Worm (Caenorhabditis elegans) whole organism, L4 larva: ENCODE measurements around the gene aqp-1.

Experiments used
- F26F4.8 ChIP-seq: fragments of 200-800 bp; sonication (Bioruptor generic); conservative IDR thresholded peaks from 2 replicates; pipeline ENCODE4 v1.3.6; 2022; ENCODE audit warnings: missing genetic modification characterization, missing compliant biosample characterization
- F44E2.7 ChIP-seq: fragments of 200-800 bp; sonication (Bioruptor generic); IDR thresholded peaks from 2 replicates; pipeline ENCODE4 v2.1.2; 2022; ENCODE audit warnings: missing genetic modification characterization, missing compliant biosample characterization
- F49E8.2 ChIP-seq: sonication (generic microtip); optimal IDR thresholded peaks from 2 replicates; lab custom pipeline; 2016; ENCODE audit warnings: missing compliant biosample characterization, mild to moderate bottlenecking, missing genetic modification characterization, borderline replicate concordance
- T20F7.1 ChIP-seq: fragments of 200-800 bp; sonication (Bioruptor generic); optimal IDR thresholded peaks from 2 replicates; lab custom pipeline; 2018; ENCODE audit warnings: mild to moderate bottlenecking, missing genetic modification characterization, missing compliant biosample characterization
- Y48G9A.11 ChIP-seq: fragments of 200-800 bp; sonication (Bioruptor generic); IDR thresholded peaks from 2 replicates; pipeline ENCODE4 v1.3.6; 2022; ENCODE audit warnings: missing genetic modification reagents, missing genetic modification characterization, missing compliant biosample characterization
- Y5F2A.4 ChIP-seq: fragments of 200-800 bp; sonication (Bioruptor generic); optimal IDR thresholded peaks from 2 replicates; lab custom pipeline; 2018; ENCODE audit warnings: mild to moderate bottlenecking, missing genetic modification characterization, missing compliant biosample characterization
- Y75B8A.6 ChIP-seq: fragments of 200-800 bp; sonication (Bioruptor generic); IDR thresholded peaks from 2 replicates; pipeline ENCODE4 v1.3.6; 2022; ENCODE audit warnings: missing genetic modification reagents, missing genetic modification characterization, missing compliant biosample characterization
- ama-1 ChIP-seq: fragments of 150-350 bp; optimal IDR thresholded peaks from 2 replicates; lab custom pipeline; 2014; ENCODE audit warnings: inconsistent platforms, mixed read lengths
- attf-4 ChIP-seq: sonication (generic microtip); optimal IDR thresholded peaks from 3 replicates; lab custom pipeline; 2017; ENCODE audit warnings: missing biosample characterization, missing genetic modification characterization
- ceh-20 ChIP-seq: fragments of 200-800 bp; sonication (Bioruptor generic); IDR thresholded peaks from 2 replicates; pipeline ENCODE4 v1.3.6; 2022; ENCODE audit warnings: missing genetic modification reagents, missing genetic modification characterization, missing compliant biosample characterization
- ceh-28 ChIP-seq: fragments of 150-350 bp; optimal IDR thresholded peaks from 2 replicates; lab custom pipeline; 2014; ENCODE audit warnings: missing biosample characterization, missing genetic modification reagents, missing genetic modification characterization
- ceh-32 ChIP-seq: sonication (generic microtip); optimal IDR thresholded peaks from 2 replicates; lab custom pipeline; 2016; ENCODE audit warnings: mild to moderate bottlenecking, missing genetic modification characterization, missing compliant biosample characterization; ENCODE audit not compliant: poor library complexity
- ceh-44 ChIP-seq: fragments of 200-800 bp; sonication (Bioruptor generic); IDR thresholded peaks from 2 replicates; pipeline ENCODE4 v1.3.6; 2022; ENCODE audit warnings: missing genetic modification reagents, missing genetic modification characterization, missing compliant biosample characterization
- ceh-82 ChIP-seq: sonication (generic microtip); optimal IDR thresholded peaks from 2 replicates; lab custom pipeline; 2017; ENCODE audit warnings: missing biosample characterization, missing genetic modification characterization
- cey-2 ChIP-seq: sonication (generic microtip); optimal IDR thresholded peaks from 3 replicates; lab custom pipeline; 2017; ENCODE audit warnings: missing genetic modification characterization, mild to moderate bottlenecking, missing compliant biosample characterization, antibody characterized with exemption, borderline replicate concordance; ENCODE audit not compliant: insufficient read depth
- daf-19 ChIP-seq: fragments of 200-800 bp; sonication (Bioruptor generic); conservative IDR thresholded peaks from 2 replicates; pipeline ENCODE4 v1.3.6; 2022; ENCODE audit warnings: missing genetic modification characterization, missing compliant biosample characterization
- daf-8 ChIP-seq: fragments of 200-800 bp; sonication (Bioruptor generic); IDR thresholded peaks from 2 replicates; pipeline ENCODE4 v1.3.6; 2022; ENCODE audit warnings: missing genetic modification characterization, missing compliant biosample characterization
- dmd-8 ChIP-seq: fragments of 200-800 bp; sonication (Bioruptor generic); IDR thresholded peaks from 2 replicates; pipeline ENCODE4 v1.3.6; 2022; ENCODE audit warnings: missing genetic modification characterization, missing compliant biosample characterization
- duxl-1 ChIP-seq: sonication (generic microtip); optimal IDR thresholded peaks from 2 replicates; lab custom pipeline; 2016; ENCODE audit warnings: mild to moderate bottlenecking, missing genetic modification characterization, moderate library complexity, missing compliant biosample characterization; ENCODE audit not compliant: poor library complexity
- egl-27 ChIP-seq: sonication (generic microtip); optimal IDR thresholded peaks from 3 replicates; lab custom pipeline; 2017; ENCODE audit warnings: missing biosample characterization, missing genetic modification reagents, missing genetic modification characterization
- egl-43 ChIP-seq: fragments of 200-800 bp; sonication (Bioruptor generic); IDR thresholded peaks from 2 replicates; pipeline ENCODE4 v1.3.6; 2022; ENCODE audit warnings: missing genetic modification reagents, missing genetic modification characterization, missing compliant biosample characterization
- fos-1 ChIP-seq: fragments of 150-350 bp; optimal IDR thresholded peaks from 2 replicates; lab custom pipeline; 2014; ENCODE audit warnings: missing biosample characterization, missing genetic modification characterization
- gei-8 ChIP-seq: fragments of 200-800 bp; sonication (Bioruptor generic); optimal IDR thresholded peaks from 2 replicates; lab custom pipeline; 2018; ENCODE audit warnings: mild to moderate bottlenecking, missing genetic modification characterization, missing compliant biosample characterization
- hif-1 ChIP-seq, 2 experiments: sonication (generic microtip); optimal IDR thresholded peaks; 2 replicates each; lab custom pipeline; 2016 to 2017; ENCODE audit warnings: missing compliant biosample characterization in 2 of 2, missing genetic modification characterization in 2 of 2, missing genetic modification reagents in 2 of 2, missing genotype in 2 of 2, mild to moderate bottlenecking in 1 of 2
- lim-7 ChIP-seq: fragments of 200-800 bp; sonication (Bioruptor generic); IDR thresholded peaks from 2 replicates; pipeline ENCODE4 v1.3.6; 2022; ENCODE audit warnings: missing genetic modification characterization, missing compliant biosample characterization
- lin-13 ChIP-seq: fragments of 150-350 bp; optimal IDR thresholded peaks from 2 replicates; lab custom pipeline; 2014; ENCODE audit warnings: missing biosample characterization, missing genetic modification reagents, missing genetic modification characterization
- lin-15B ChIP-seq: fragments of 150-350 bp; sonication (generic microtip); optimal IDR thresholded peaks from 3 replicates; lab custom pipeline; 2014; ENCODE audit warnings: missing biosample characterization, missing genetic modification characterization
- lin-29 ChIP-seq: fragments of 200-800 bp; sonication (Bioruptor generic); IDR thresholded peaks from 2 replicates; pipeline ENCODE4 v1.3.6; 2022; ENCODE audit warnings: missing genetic modification reagents, missing genetic modification characterization, missing compliant biosample characterization
- lin-38 ChIP-seq: fragments of 200-800 bp; sonication (Bioruptor generic); IDR thresholded peaks from 2 replicates; pipeline ENCODE4 v1.3.6; 2022; ENCODE audit warnings: missing genetic modification reagents, missing genetic modification characterization, missing compliant biosample characterization
- lin-39 ChIP-seq: fragments of 150-350 bp; optimal IDR thresholded peaks from 2 replicates; lab custom pipeline; 2014; ENCODE audit warnings: missing biosample characterization, missing genetic modification reagents, missing genetic modification characterization
- lsy-2 ChIP-seq, 2 experiments: fragments of 150-350 bp in 1 of 2; sonication (generic microtip) in 1 of 2; optimal IDR thresholded peaks; 2 replicates each; lab custom pipeline; 2014 to 2017; ENCODE audit warnings: missing biosample characterization in 2 of 2, missing genetic modification characterization in 2 of 2
- madf-5 ChIP-seq, 2 experiments: fragments of 200-800 bp; sonication (Bioruptor generic); IDR thresholded peaks; 2 replicates each; pipeline ENCODE4 v1.3.6; 2022; ENCODE audit warnings: missing compliant biosample characterization in 2 of 2, missing genetic modification characterization in 2 of 2
- mxl-2 ChIP-seq: fragments of 200-800 bp; sonication (Bioruptor generic); conservative IDR thresholded peaks from 2 replicates; pipeline ENCODE4 v1.3.6; 2022; ENCODE audit warnings: missing genetic modification reagents, missing genetic modification characterization, missing compliant biosample characterization
- mxl-3 ChIP-seq: fragments of 200-800 bp; sonication (Bioruptor generic); optimal IDR thresholded peaks from 2 replicates; lab custom pipeline; 2018; ENCODE audit warnings: mild to moderate bottlenecking, missing genetic modification characterization, missing compliant biosample characterization
- nhr-10 ChIP-seq: fragments of 150-350 bp; optimal IDR thresholded peaks from 2 replicates; lab custom pipeline; 2014; ENCODE audit warnings: missing biosample characterization, missing genetic modification characterization
- nhr-111 ChIP-seq: fragments of 200-800 bp; sonication (Bioruptor generic); optimal IDR thresholded peaks from 2 replicates; lab custom pipeline; 2018; ENCODE audit warnings: mild to moderate bottlenecking, missing genetic modification characterization, missing compliant biosample characterization
- nhr-41 ChIP-seq: fragments of 200-800 bp; sonication (Bioruptor generic); IDR thresholded peaks from 2 replicates; pipeline ENCODE4 v1.3.6; 2022; ENCODE audit warnings: missing genetic modification reagents, missing genetic modification characterization, missing compliant biosample characterization
- nhr-76 ChIP-seq: fragments of 150-350 bp; optimal IDR thresholded peaks from 2 replicates; lab custom pipeline; 2014; ENCODE audit warnings: missing biosample characterization, missing genetic modification characterization
- pha-4 ChIP-seq, 2 experiments: fragments of 150-350 bp in 1 of 2; fragments of 200-800 bp in 1 of 2; sonication (Bioruptor generic) in 1 of 2; IDR thresholded peaks in 1 of 2; optimal IDR thresholded peaks in 1 of 2; 2 replicates each; pipeline versions ENCODE4 v1.3.6 to Lab custom; 2014 to 2022; ENCODE audit warnings: missing genetic modification characterization in 2 of 2, missing genetic modification reagents in 2 of 2, missing biosample characterization in 1 of 2, missing compliant biosample characterization in 1 of 2
- php-3 ChIP-seq: fragments of 200-800 bp; sonication (Bioruptor generic); IDR thresholded peaks from 2 replicates; pipeline ENCODE4 v1.3.6; 2022; ENCODE audit warnings: missing genetic modification reagents, missing genetic modification characterization, missing compliant biosample characterization
- pqm-1 ChIP-seq: sonication (generic microtip); optimal IDR thresholded peaks from 2 replicates; lab custom pipeline; 2017; ENCODE audit warnings: missing biosample characterization, missing genetic modification characterization
- rbr-2 ChIP-seq: sonication (generic microtip); optimal IDR thresholded peaks from 2 replicates; lab custom pipeline; 2016; ENCODE audit warnings: missing genotype, missing genetic modification characterization, missing compliant biosample characterization
- saeg-2 ChIP-seq: fragments of 200-800 bp; sonication (Bioruptor generic); IDR thresholded peaks from 2 replicates; pipeline ENCODE4 v1.3.6; 2022; ENCODE audit warnings: missing genetic modification reagents, missing genetic modification characterization, missing compliant biosample characterization
- sdz-12 ChIP-seq: fragments of 200-800 bp; sonication (Bioruptor generic); optimal IDR thresholded peaks from 2 replicates; lab custom pipeline; 2018; ENCODE audit warnings: mild to moderate bottlenecking, missing genetic modification characterization, missing compliant biosample characterization
- set-16 ChIP-seq: fragments of 200-800 bp; sonication (Bioruptor generic); IDR thresholded peaks from 2 replicates; pipeline ENCODE4 v1.3.6; 2022; ENCODE audit warnings: missing genetic modification reagents, missing genetic modification characterization, missing compliant biosample characterization
- spr-1 ChIP-seq: sonication (generic microtip); optimal IDR thresholded peaks from 2 replicates; lab custom pipeline; 2016; ENCODE audit warnings: mild to moderate bottlenecking, missing genetic modification characterization, missing compliant biosample characterization
- spr-3 ChIP-seq: fragments of 200-800 bp; sonication (Bioruptor generic); optimal IDR thresholded peaks from 2 replicates; lab custom pipeline; 2018; ENCODE audit warnings: mild to moderate bottlenecking, missing genetic modification characterization, missing compliant biosample characterization
- tra-1 ChIP-seq: fragments of 200-800 bp; sonication (Bioruptor generic); IDR thresholded peaks from 2 replicates; pipeline ENCODE4 v1.3.6; 2022; ENCODE audit warnings: missing genetic modification reagents, missing genetic modification characterization, missing compliant biosample characterization
- unc-39 ChIP-seq: sonication (generic microtip); optimal IDR thresholded peaks from 2 replicates; lab custom pipeline; 2017; ENCODE audit warnings: missing biosample characterization, missing genetic modification characterization
- zfp-3 ChIP-seq: fragments of 200-800 bp; sonication (Bioruptor generic); conservative IDR thresholded peaks from 2 replicates; pipeline ENCODE4 v1.3.6; 2022; ENCODE audit warnings: missing genetic modification reagents, missing genetic modification characterization, missing compliant biosample characterization
- ztf-11 ChIP-seq: fragments of 150-350 bp; optimal IDR thresholded peaks from 2 replicates; lab custom pipeline; 2014; ENCODE audit warnings: missing biosample characterization, missing genetic modification characterization

Gene aqp-1

ce11 chrII:7273517-7273916, 35.4 kb upstream of the aqp-1 start:
- TF ChIP-seq attf-4 (tag; lab: Kevin White, UChicago), result no peak
- TF ChIP-seq F49E8.2 (tag; lab: Kevin White, UChicago), result no peak
- TF ChIP-seq saeg-2 (GFP tag; lab: Robert Waterston, UW), result no peak
- no peak for TF ChIP-seq nhr-76 (tag; lab: Kevin White, UChicago)
- no peak for TF ChIP-seq mxl-2
- TF ChIP-seq lin-29 (GFP tag; lab: Robert Waterston, UW), result no peak
- TF ChIP-seq spr-1 (tag; lab: Kevin White, UChicago), result no peak
- TF ChIP-seq dmd-8 (GFP tag; lab: Robert Waterston, UW), result no peak
- TF ChIP-seq madf-5 (GFP tag; IDR thresholded peaks at IDR 0.05; lab: Robert Waterston, UW), result no peak
- TF ChIP-seq hif-1 (tag; optimal IDR thresholded peaks at IDR 0.05; lab: Kevin White, UChicago), result no peak
- no peak for TF ChIP-seq cey-2 (tag; lab: Kevin White, UChicago)
- TF ChIP-seq Y5F2A.4 (GFP tag; lab: Kevin White, UChicago), result no peak
- no peak for TF ChIP-seq F26F4.8 (GFP tag; lab: Robert Waterston, UW)
- TF ChIP-seq mxl-3 (GFP tag; lab: Kevin White, UChicago), result peak; percentile 94
- TF ChIP-seq egl-43 (GFP tag; lab: Robert Waterston, UW), result no peak
- TF ChIP-seq lsy-2 (tag; optimal IDR thresholded peaks at IDR 0.05; lab: Kevin White, UChicago), result no peak
- TF ChIP-seq nhr-10 (tag; lab: Kevin White, UChicago), result no peak
- TF ChIP-seq ceh-82 (tag; lab: Kevin White, UChicago), result no peak
- TF ChIP-seq nhr-111 (GFP tag; lab: Kevin White, UChicago), result no peak
- no peak for TF ChIP-seq set-16 (GFP tag; lab: Robert Waterston, UW)
- TF ChIP-seq spr-3 (GFP tag; lab: Kevin White, UChicago), result no peak
- no peak for TF ChIP-seq sdz-12 (GFP tag; lab: Kevin White, UChicago)
- no peak for TF ChIP-seq T20F7.1 (GFP tag; lab: Kevin White, UChicago)
- no peak for TF ChIP-seq lim-7 (GFP tag; lab: Robert Waterston, UW)
- no peak for TF ChIP-seq rbr-2 (tag; lab: Kevin White, UChicago)
- no peak for TF ChIP-seq F44E2.7
- peak; percentile 93 for TF ChIP-seq pqm-1 (tag; lab: Kevin White, UChicago)
- TF ChIP-seq lin-15B (tag; lab: Kevin White, UChicago), result no peak
- TF ChIP-seq daf-19 (GFP tag; lab: Robert Waterston, UW), result no peak
- TF ChIP-seq egl-27 (tag; lab: Kevin White, UChicago), result no peak
- no peak for TF ChIP-seq pha-4 (GFP tag; IDR thresholded peaks at IDR 0.05; lab: Robert Waterston, UW)
- TF ChIP-seq pha-4 (tag; optimal IDR thresholded peaks at IDR 0.05; lab: Kevin White, UChicago), result no peak
- no peak for TF ChIP-seq gei-8
- TF ChIP-seq Y75B8A.6 (GFP tag; lab: Robert Waterston, UW), result no peak
- TF ChIP-seq Y48G9A.11 (GFP tag; lab: Robert Waterston, UW), result no peak
- no peak for TF ChIP-seq lin-13
- no peak for TF ChIP-seq daf-8
- no peak for TF ChIP-seq nhr-41 (GFP tag; lab: Robert Waterston, UW)
- peak; percentile 34; the same call in 1 of the 2 replicates for TF ChIP-seq tra-1
- no peak for TF ChIP-seq unc-39 (tag; lab: Kevin White, UChicago)
- TF ChIP-seq lin-39, result no peak
- no peak for TF ChIP-seq ceh-20 (GFP tag; lab: Robert Waterston, UW)
- TF ChIP-seq ztf-11 (tag; lab: Kevin White, UChicago), result no peak
- no peak for TF ChIP-seq ama-1 (lab: Kevin White, UChicago)
- TF ChIP-seq ceh-44 (GFP tag; lab: Robert Waterston, UW), result no peak
- 0 out of 2 replicates have a peak, but pooled peaks have one; percentile 41 for TF ChIP-seq php-3 (GFP tag; lab: Robert Waterston, UW)
- TF ChIP-seq lin-38 (GFP tag; lab: Robert Waterston, UW), result no peak
- no peak for TF ChIP-seq duxl-1 (tag; lab: Kevin White, UChicago)
- TF ChIP-seq ceh-28 (tag; lab: Kevin White, UChicago), result no peak
- no peak for TF ChIP-seq zfp-3 (GFP tag; lab: Robert Waterston, UW)
- TF ChIP-seq ceh-32, result no peak
- TF ChIP-seq fos-1, result no peak
